Worm (Caenorhabditis elegans): ENCODE results near the gene dhhc-10.
A peak's percentile ranks its signal among the peaks of the same experiment; 100 is the strongest.

Gene dhhc-10

ce11 chrX:4706755-4707226, at the start of gene dhhc-10:
dhhc-10 (plus strand) TSS chrX:4707176.
- TF ChIP-seq dao-5 (tag; optimal IDR thresholded peaks at IDR 0.05) = no peak
- peak; percentile 11 for TF ChIP-seq W03F9.2 (tag; optimal IDR thresholded peaks at IDR 0.05)

DNA sequence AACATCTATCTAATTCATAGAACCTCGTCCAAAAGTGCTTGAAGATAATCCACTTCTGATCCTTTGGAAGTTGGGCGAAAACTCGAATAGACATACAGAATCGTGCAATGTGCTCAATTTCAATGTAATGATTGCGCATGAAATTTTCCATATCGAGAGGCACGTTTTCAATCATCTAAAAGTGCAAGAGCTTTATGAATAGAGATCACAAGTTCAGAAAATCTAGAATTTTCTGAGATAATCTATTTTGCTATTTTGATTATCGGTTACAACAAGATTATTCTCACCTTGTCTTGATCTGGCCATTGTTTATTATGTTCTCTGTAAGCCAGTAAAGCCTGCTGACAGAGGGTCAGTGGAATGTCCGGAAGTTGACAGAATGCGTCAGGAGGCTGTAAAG, 49.4 kb upstream of the dhhc-10 start:
- TF ChIP-seq W03F9.2 (tag; optimal IDR thresholded peaks at IDR 0.05) = no peak
- TF ChIP-seq him-1 (tag; optimal IDR thresholded peaks at IDR 0.05) = no peak
- no peak for TF ChIP-seq dao-5 (tag; optimal IDR thresholded peaks at IDR 0.05)

- TF ChIP-seq him-1 (tag; optimal IDR thresholded peaks at IDR 0.05) (no peak), dao-5 (tag; optimal IDR thresholded peaks at IDR 0.05) (no peak), W03F9.2 (tag; optimal IDR thresholded peaks at IDR 0.05) (no peak)
These were observed 48.7 kb upstream of the dhhc-10 start for ce11 chrX:4658303-4658702.

DNA sequence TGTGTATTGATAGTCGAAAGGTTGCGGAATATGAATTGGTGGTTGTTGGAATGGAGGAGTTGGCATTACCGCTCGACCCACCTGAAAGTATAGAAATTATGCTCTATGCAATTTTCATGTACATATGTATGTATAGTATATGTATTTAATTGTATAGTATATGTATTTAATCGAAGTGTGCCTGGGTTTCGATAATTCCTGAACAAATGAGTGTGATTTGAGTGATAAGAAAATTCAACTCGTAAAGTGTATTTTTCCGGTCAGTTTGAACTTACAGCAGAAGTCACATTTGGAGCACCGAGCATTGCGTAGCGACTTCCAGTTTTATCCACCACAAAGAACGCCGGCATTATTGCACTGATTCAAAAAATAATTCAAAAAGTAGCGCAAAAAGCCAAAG, 48.3 kb upstream of the dhhc-10 start:
- TF ChIP-seq W03F9.2 (tag; optimal IDR thresholded peaks at IDR 0.05) (no peak), him-1 (tag; optimal IDR thresholded peaks at IDR 0.05) (no peak), dao-5 (tag; optimal IDR thresholded peaks at IDR 0.05) (no peak)

DNA sequence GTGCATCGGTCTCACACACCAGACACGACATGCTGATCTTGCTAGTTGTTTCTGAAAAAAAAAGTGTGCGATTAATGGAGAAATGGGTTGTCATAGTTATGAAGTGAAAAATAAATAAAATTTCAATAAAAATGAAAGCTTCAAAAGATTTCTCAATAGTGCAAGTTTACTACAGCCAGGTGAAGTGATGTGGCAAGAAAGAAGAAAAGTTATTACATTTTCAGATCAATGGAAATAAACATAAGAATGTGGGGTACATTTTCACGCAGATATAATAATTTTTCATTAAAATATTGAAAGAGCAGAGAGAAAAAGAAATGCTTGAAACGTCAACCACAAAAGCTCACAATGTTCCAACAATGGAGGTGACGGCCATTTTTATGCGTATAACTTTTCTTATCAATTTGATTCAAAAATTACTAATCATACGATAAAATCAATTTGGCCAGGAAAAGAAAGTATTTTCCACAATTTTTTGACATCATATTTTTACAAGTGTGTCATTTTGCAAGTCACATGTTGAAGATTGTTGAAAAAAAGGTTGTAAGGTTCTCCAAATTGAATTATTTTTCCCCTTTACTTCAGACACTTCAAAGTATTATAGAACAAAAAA, 46.6 kb upstream of the dhhc-10 start, which contains the start of gene nhr-45:
Gene nhr-45 (minus strand): TSS at position 51 of the 613 bp plus-strand sequence.
- TF ChIP-seq him-1 (tag; optimal IDR thresholded peaks at IDR 0.05) (no peak), W03F9.2 (tag; optimal IDR thresholded peaks at IDR 0.05) (no peak)

DNA sequence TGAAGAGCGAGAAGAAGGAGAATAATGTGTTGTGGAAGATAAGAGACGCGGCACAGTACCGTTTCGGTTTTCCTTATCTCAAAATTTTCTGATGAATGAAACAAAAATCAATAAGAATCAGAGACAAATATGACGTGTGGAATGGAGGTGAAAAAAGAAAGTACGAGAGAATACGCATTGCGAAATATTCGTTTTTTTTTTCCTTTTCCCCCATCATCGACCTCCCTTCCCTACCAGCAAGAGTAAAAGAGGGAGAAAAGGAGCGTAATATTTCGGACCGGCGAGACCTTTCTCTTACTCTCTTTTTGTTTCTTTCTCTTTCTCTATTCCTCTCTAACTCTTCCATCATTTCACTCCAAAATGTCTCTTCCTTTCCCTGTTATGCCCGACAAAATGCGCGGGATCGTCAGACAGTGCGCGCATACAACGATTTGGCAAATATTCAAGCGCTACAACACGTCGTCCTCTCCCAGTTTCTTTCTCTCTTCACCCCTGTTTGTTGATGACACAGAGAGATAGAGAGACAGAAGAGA, 44.6 kb upstream of the dhhc-10 start:
- no peak for TF ChIP-seq dao-5 (tag; optimal IDR thresholded peaks at IDR 0.05)
- TF ChIP-seq W03F9.2 (tag; optimal IDR thresholded peaks at IDR 0.05) = no peak
- no peak for TF ChIP-seq him-1 (tag; optimal IDR thresholded peaks at IDR 0.05)

DNA sequence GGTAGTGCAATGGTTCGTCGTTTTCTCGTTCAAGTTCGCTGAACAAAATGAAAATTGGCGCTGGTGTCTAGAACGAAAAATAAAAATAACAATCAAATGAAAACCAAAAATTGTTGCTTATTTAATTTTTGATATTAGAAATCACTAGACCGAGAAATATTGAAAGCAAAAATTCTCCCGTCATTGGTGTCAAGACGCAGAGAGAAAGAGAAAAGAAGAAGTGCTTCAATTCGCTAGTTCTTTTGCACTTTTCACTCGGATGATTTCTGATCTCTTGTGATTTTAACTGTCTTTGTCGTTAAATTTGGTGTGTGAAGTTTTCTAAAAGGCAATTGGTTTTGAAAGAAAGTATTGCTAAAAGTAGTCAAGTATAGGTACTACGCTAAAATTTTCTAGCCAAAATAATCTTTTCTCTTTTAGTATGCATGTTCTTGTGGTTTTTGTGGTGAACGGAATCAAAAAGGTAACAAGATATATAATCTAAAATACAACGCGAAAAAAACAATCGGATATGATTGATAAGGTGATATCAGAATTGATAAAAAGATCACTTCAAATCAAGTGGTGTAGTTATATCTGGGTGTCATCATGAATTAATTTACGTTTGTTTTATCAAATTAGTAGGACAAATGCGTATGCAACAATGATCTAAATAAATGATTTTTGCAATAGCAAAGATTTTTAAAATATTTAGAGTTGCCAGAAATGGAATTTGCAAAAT, 43.9 kb upstream of the dhhc-10 start:
- TF ChIP-seq dao-5 (tag; optimal IDR thresholded peaks at IDR 0.05) = no peak
- no peak for TF ChIP-seq W03F9.2 (tag; optimal IDR thresholded peaks at IDR 0.05)
- no peak for TF ChIP-seq him-1 (tag; optimal IDR thresholded peaks at IDR 0.05)

DNA sequence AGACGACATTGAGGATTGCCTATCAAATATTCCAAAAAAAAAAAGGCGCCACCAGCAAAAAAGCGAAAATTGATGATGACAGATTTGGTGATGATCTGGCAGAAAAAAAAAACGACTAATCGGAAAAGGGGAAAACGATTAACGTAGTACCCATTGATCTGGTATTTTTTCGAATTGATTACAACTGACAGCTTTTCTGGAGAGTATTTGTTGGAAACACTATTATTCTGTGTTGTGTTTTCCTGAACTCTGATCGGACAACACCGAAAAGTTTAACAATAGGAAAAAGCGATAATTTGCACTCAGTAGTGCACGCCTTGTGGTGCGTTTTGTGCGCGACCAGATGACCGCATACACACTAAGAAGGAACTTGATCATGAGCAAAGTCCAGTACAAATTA, 42.3 kb upstream of the dhhc-10 start:
- TF ChIP-seq him-1 (tag; optimal IDR thresholded peaks at IDR 0.05) (no peak), W03F9.2 (tag; optimal IDR thresholded peaks at IDR 0.05) (no peak), dao-5 (tag; optimal IDR thresholded peaks at IDR 0.05) (no peak)

ce11 chrX:4667788-4668187, 39.2 kb upstream of the dhhc-10 start, which contains the start of gene mfsd-12:
mfsd-12 (plus strand) TSS chrX:4668088.
- no peak for TF ChIP-seq him-1 (tag; optimal IDR thresholded peaks at IDR 0.05)
- no peak for TF ChIP-seq W03F9.2 (tag; optimal IDR thresholded peaks at IDR 0.05)
- TF ChIP-seq dao-5 (tag; optimal IDR thresholded peaks at IDR 0.05) = no peak

- no peak for TF ChIP-seq dao-5 (tag; optimal IDR thresholded peaks at IDR 0.05)
- no peak for TF ChIP-seq him-1 (tag; optimal IDR thresholded peaks at IDR 0.05)
- no peak for TF ChIP-seq W03F9.2 (tag; optimal IDR thresholded peaks at IDR 0.05)
These were observed 35.1 kb upstream of the dhhc-10 start for ce11 chrX:4671837-4672236.

DNA sequence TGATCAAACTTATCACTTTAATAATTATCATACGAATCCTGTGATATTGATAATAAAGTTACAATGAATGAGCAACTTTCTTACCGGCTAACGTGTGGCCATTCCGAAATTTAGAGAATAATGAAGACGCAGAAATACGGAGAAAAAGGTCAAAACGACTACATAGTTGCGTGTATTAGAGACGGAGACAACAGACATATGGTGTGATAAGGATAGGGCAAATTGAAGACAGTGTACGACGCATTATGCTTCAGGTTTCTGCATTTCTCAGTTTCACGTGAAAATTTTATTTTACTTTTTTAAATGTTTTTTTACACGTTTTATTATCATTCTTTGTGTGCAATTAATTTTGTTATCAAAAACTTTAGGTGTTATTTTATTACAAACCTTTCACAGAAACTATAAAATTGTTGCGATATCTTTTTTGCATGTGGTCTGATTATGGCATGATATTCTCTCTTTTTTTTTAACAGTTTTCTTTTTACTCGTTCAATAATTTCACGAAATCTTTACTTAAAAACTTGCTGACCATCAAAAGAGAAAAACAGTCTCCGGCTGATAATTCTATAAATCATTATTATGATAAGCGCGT, 33.7 kb upstream of the dhhc-10 start, which contains the start of gene tmem-135:
Gene tmem-135 (plus strand): TSS at position 542 of the 592 bp plus-strand sequence.
- TF ChIP-seq dao-5 (tag; optimal IDR thresholded peaks at IDR 0.05) (no peak), him-1 (tag; optimal IDR thresholded peaks at IDR 0.05) (no peak), W03F9.2 (tag; optimal IDR thresholded peaks at IDR 0.05) (no peak)

DNA sequence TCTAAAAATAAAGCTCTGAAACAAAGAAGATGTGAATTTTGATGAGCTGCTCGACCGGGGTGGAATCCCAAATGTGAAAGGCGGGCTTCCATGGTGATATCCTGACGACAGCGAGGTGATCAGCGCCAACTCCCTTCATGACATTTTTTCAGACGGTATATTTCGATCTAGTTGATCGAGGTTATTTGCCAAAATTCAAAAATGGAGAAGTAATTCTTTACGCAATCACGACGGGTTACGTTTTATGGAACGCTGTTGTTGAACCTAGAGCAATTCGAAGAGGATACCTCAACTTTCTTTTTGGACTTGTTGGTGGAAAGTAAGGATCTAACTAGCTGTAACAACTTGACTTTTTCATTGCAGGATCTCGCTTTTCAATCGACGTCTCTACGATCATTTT, 30.3 kb upstream of the dhhc-10 start:
- TF ChIP-seq W03F9.2 (tag; optimal IDR thresholded peaks at IDR 0.05) (no peak), him-1 (tag; optimal IDR thresholded peaks at IDR 0.05) (no peak), dao-5 (tag; optimal IDR thresholded peaks at IDR 0.05) (no peak)

ce11 chrX:4678029-4678428, 28.9 kb upstream of the dhhc-10 start, which contains the start of gene flp-11:
flp-11 (minus strand) TSS chrX:4678129.
- TF ChIP-seq W03F9.2 (tag; optimal IDR thresholded peaks at IDR 0.05) = no peak
- TF ChIP-seq him-1 (tag; optimal IDR thresholded peaks at IDR 0.05) = no peak
- TF ChIP-seq dao-5 (tag; optimal IDR thresholded peaks at IDR 0.05) = no peak

- no peak for TF ChIP-seq dao-5 (tag; optimal IDR thresholded peaks at IDR 0.05)
- TF ChIP-seq W03F9.2 (tag; optimal IDR thresholded peaks at IDR 0.05) = no peak
- TF ChIP-seq him-1 (tag; optimal IDR thresholded peaks at IDR 0.05) = no peak
These were observed 24.4 kb upstream of the dhhc-10 start, which contains the start of gene K02G10.15 for ce11 chrX:4682616-4683015. K02G10.15 (minus strand) TSS chrX:4682716.
